Worm (Caenorhabditis elegans) whole organism, L4 larva: ENCODE measurements around the gene F47C12.13.

Experiments used
- D1046.2 ChIP-seq: fragments of 200-800 bp; sonication (Bioruptor generic); IDR thresholded peaks from 2 replicates; pipeline ENCODE4 v1.3.6; 2022; ENCODE audit warnings: missing genetic modification characterization, missing compliant biosample characterization
- Y48G9A.11 ChIP-seq: fragments of 200-800 bp; sonication (Bioruptor generic); IDR thresholded peaks from 2 replicates; pipeline ENCODE4 v1.3.6; 2022; ENCODE audit warnings: missing genetic modification reagents, missing genetic modification characterization, missing compliant biosample characterization
- Y75B8A.6 ChIP-seq: fragments of 200-800 bp; sonication (Bioruptor generic); IDR thresholded peaks from 2 replicates; pipeline ENCODE4 v1.3.6; 2022; ENCODE audit warnings: missing genetic modification reagents, missing genetic modification characterization, missing compliant biosample characterization
- ZK337.2 ChIP-seq: fragments of 200-800 bp; sonication (Bioruptor generic); IDR thresholded peaks from 2 replicates; pipeline ENCODE4 v1.3.6; 2022; ENCODE audit warnings: missing genetic modification reagents, missing genetic modification characterization, missing compliant biosample characterization
- aha-1 ChIP-seq: fragments of 150-350 bp; peaks from one replicate; lab custom pipeline; 2014; ENCODE audit warnings: missing biosample characterization, missing genetic modification characterization
- arid-1 ChIP-seq: fragments of 200-800 bp; sonication (Bioruptor generic); conservative IDR thresholded peaks from 2 replicates; pipeline ENCODE4 v1.3.6; 2022; ENCODE audit warnings: missing genetic modification reagents, missing genetic modification characterization, missing compliant biosample characterization
- attf-4 ChIP-seq: sonication (generic microtip); optimal IDR thresholded peaks from 3 replicates; lab custom pipeline; 2017; ENCODE audit warnings: missing biosample characterization, missing genetic modification characterization
- ceh-20 ChIP-seq: fragments of 200-800 bp; sonication (Bioruptor generic); IDR thresholded peaks from 2 replicates; pipeline ENCODE4 v1.3.6; 2022; ENCODE audit warnings: missing genetic modification reagents, missing genetic modification characterization, missing compliant biosample characterization
- ceh-44 ChIP-seq: fragments of 200-800 bp; sonication (Bioruptor generic); IDR thresholded peaks from 2 replicates; pipeline ENCODE4 v1.3.6; 2022; ENCODE audit warnings: missing genetic modification reagents, missing genetic modification characterization, missing compliant biosample characterization
- ctbp-1 ChIP-seq: fragments of 200-800 bp; sonication (Bioruptor generic); IDR thresholded peaks from 2 replicates; pipeline ENCODE4 v1.3.6; 2022; ENCODE audit warnings: missing genetic modification reagents, missing genetic modification characterization, missing compliant biosample characterization
- daf-12 ChIP-seq: fragments of 150-350 bp; optimal IDR thresholded peaks from 2 replicates; lab custom pipeline; 2014; ENCODE audit warnings: missing biosample characterization, missing genetic modification reagents, missing genetic modification characterization
- daf-19 ChIP-seq: fragments of 200-800 bp; sonication (Bioruptor generic); conservative IDR thresholded peaks from 2 replicates; pipeline ENCODE4 v1.3.6; 2022; ENCODE audit warnings: missing genetic modification characterization, missing compliant biosample characterization
- dmd-6 ChIP-seq: fragments of 200-800 bp; sonication (Bioruptor generic); IDR thresholded peaks from 2 replicates; pipeline ENCODE4 v1.3.6; 2022; ENCODE audit warnings: missing genetic modification reagents, missing genetic modification characterization, missing compliant biosample characterization
- dmd-8 ChIP-seq: fragments of 200-800 bp; sonication (Bioruptor generic); IDR thresholded peaks from 2 replicates; pipeline ENCODE4 v1.3.6; 2022; ENCODE audit warnings: missing genetic modification characterization, missing compliant biosample characterization
- dmd-9 ChIP-seq: fragments of 200-800 bp; sonication (Bioruptor generic); IDR thresholded peaks from 2 replicates; pipeline ENCODE4 v1.3.6; 2022; ENCODE audit warnings: missing genetic modification reagents, missing genetic modification characterization, missing compliant biosample characterization
- dpl-1 ChIP-seq: fragments of 150-350 bp; optimal IDR thresholded peaks from 2 replicates; lab custom pipeline; 2014; ENCODE audit warnings: missing biosample characterization, missing genetic modification reagents, missing genetic modification characterization
- duxl-1 ChIP-seq: sonication (generic microtip); optimal IDR thresholded peaks from 2 replicates; lab custom pipeline; 2016; ENCODE audit warnings: mild to moderate bottlenecking, missing genetic modification characterization, moderate library complexity, missing compliant biosample characterization; ENCODE audit not compliant: poor library complexity
- dve-1 ChIP-seq: sonication (generic microtip); optimal IDR thresholded peaks from 2 replicates; lab custom pipeline; 2017; ENCODE audit warnings: antibody characterized with exemption, mild to moderate bottlenecking, missing genetic modification characterization, missing compliant biosample characterization; ENCODE audit not compliant: insufficient read depth
- egl-27 ChIP-seq: sonication (generic microtip); optimal IDR thresholded peaks from 3 replicates; lab custom pipeline; 2017; ENCODE audit warnings: missing biosample characterization, missing genetic modification reagents, missing genetic modification characterization
- egl-43 ChIP-seq: fragments of 200-800 bp; sonication (Bioruptor generic); IDR thresholded peaks from 2 replicates; pipeline ENCODE4 v1.3.6; 2022; ENCODE audit warnings: missing genetic modification reagents, missing genetic modification characterization, missing compliant biosample characterization
- gei-8 ChIP-seq: fragments of 200-800 bp; sonication (Bioruptor generic); optimal IDR thresholded peaks from 2 replicates; lab custom pipeline; 2018; ENCODE audit warnings: mild to moderate bottlenecking, missing genetic modification characterization, missing compliant biosample characterization
- hif-1 ChIP-seq, 2 experiments: sonication (generic microtip); optimal IDR thresholded peaks; 2 replicates each; lab custom pipeline; 2016 to 2017; ENCODE audit warnings: missing compliant biosample characterization in 2 of 2, missing genetic modification characterization in 2 of 2, missing genetic modification reagents in 2 of 2, missing genotype in 2 of 2, mild to moderate bottlenecking in 1 of 2
- hmg-1.1 ChIP-seq: fragments of 200-800 bp; sonication (Bioruptor generic); IDR thresholded peaks from 2 replicates; pipeline ENCODE4 v1.3.6; 2022; ENCODE audit warnings: missing genetic modification reagents, missing genetic modification characterization, missing compliant biosample characterization
- jun-1 ChIP-seq: fragments of 150-350 bp; optimal IDR thresholded peaks from 2 replicates; lab custom pipeline; 2014; ENCODE audit warnings: missing biosample characterization, missing genetic modification reagents, missing genetic modification characterization
- lim-7 ChIP-seq: fragments of 200-800 bp; sonication (Bioruptor generic); IDR thresholded peaks from 2 replicates; pipeline ENCODE4 v1.3.6; 2022; ENCODE audit warnings: missing genetic modification characterization, missing compliant biosample characterization
- lin-1 ChIP-seq: fragments of 200-800 bp; sonication (Bioruptor generic); IDR thresholded peaks from 2 replicates; pipeline ENCODE4 v1.3.6; 2022; ENCODE audit warnings: missing genetic modification reagents, missing genetic modification characterization, missing compliant biosample characterization
- lin-13 ChIP-seq: fragments of 150-350 bp; optimal IDR thresholded peaks from 2 replicates; lab custom pipeline; 2014; ENCODE audit warnings: missing biosample characterization, missing genetic modification reagents, missing genetic modification characterization
- lin-38 ChIP-seq: fragments of 200-800 bp; sonication (Bioruptor generic); IDR thresholded peaks from 2 replicates; pipeline ENCODE4 v1.3.6; 2022; ENCODE audit warnings: missing genetic modification reagents, missing genetic modification characterization, missing compliant biosample characterization
- lin-39 ChIP-seq: fragments of 150-350 bp; optimal IDR thresholded peaks from 2 replicates; lab custom pipeline; 2014; ENCODE audit warnings: missing biosample characterization, missing genetic modification reagents, missing genetic modification characterization
- lsy-2 ChIP-seq, 2 experiments: fragments of 150-350 bp in 1 of 2; sonication (generic microtip) in 1 of 2; optimal IDR thresholded peaks; 2 replicates each; lab custom pipeline; 2014 to 2017; ENCODE audit warnings: missing biosample characterization in 2 of 2, missing genetic modification characterization in 2 of 2
- madf-5 ChIP-seq, 2 experiments: fragments of 200-800 bp; sonication (Bioruptor generic); IDR thresholded peaks; 2 replicates each; pipeline ENCODE4 v1.3.6; 2022; ENCODE audit warnings: missing compliant biosample characterization in 2 of 2, missing genetic modification characterization in 2 of 2
- mes-2 ChIP-seq: sonication (generic microtip); optimal IDR thresholded peaks from 2 replicates; lab custom pipeline; 2016; ENCODE audit warnings: missing genotype, mild to moderate bottlenecking, missing genetic modification characterization, missing compliant biosample characterization; ENCODE audit not compliant: poor library complexity, severe bottlenecking
- mxl-3 ChIP-seq: fragments of 200-800 bp; sonication (Bioruptor generic); optimal IDR thresholded peaks from 2 replicates; lab custom pipeline; 2018; ENCODE audit warnings: mild to moderate bottlenecking, missing genetic modification characterization, missing compliant biosample characterization
- nhr-10 ChIP-seq: fragments of 150-350 bp; optimal IDR thresholded peaks from 2 replicates; lab custom pipeline; 2014; ENCODE audit warnings: missing biosample characterization, missing genetic modification characterization
- nhr-42 ChIP-seq: fragments of 200-800 bp; sonication (Bioruptor generic); IDR thresholded peaks from 2 replicates; pipeline ENCODE4 v1.3.6; 2022; ENCODE audit warnings: missing genetic modification characterization, missing compliant biosample characterization
- nhr-6 ChIP-seq: fragments of 150-350 bp; optimal IDR thresholded peaks from 2 replicates; lab custom pipeline; 2014; ENCODE audit warnings: missing biosample characterization, missing genetic modification characterization
- pha-4 ChIP-seq, 2 experiments: fragments of 150-350 bp in 1 of 2; fragments of 200-800 bp in 1 of 2; sonication (Bioruptor generic) in 1 of 2; IDR thresholded peaks in 1 of 2; optimal IDR thresholded peaks in 1 of 2; 2 replicates each; pipeline versions ENCODE4 v1.3.6 to Lab custom; 2014 to 2022; ENCODE audit warnings: missing genetic modification characterization in 2 of 2, missing genetic modification reagents in 2 of 2, missing biosample characterization in 1 of 2, missing compliant biosample characterization in 1 of 2
- php-3 ChIP-seq: fragments of 200-800 bp; sonication (Bioruptor generic); IDR thresholded peaks from 2 replicates; pipeline ENCODE4 v1.3.6; 2022; ENCODE audit warnings: missing genetic modification reagents, missing genetic modification characterization, missing compliant biosample characterization
- saeg-2 ChIP-seq: fragments of 200-800 bp; sonication (Bioruptor generic); IDR thresholded peaks from 2 replicates; pipeline ENCODE4 v1.3.6; 2022; ENCODE audit warnings: missing genetic modification reagents, missing genetic modification characterization, missing compliant biosample characterization
- spr-1 ChIP-seq: sonication (generic microtip); optimal IDR thresholded peaks from 2 replicates; lab custom pipeline; 2016; ENCODE audit warnings: mild to moderate bottlenecking, missing genetic modification characterization, missing compliant biosample characterization
- tra-1 ChIP-seq: fragments of 200-800 bp; sonication (Bioruptor generic); IDR thresholded peaks from 2 replicates; pipeline ENCODE4 v1.3.6; 2022; ENCODE audit warnings: missing genetic modification reagents, missing genetic modification characterization, missing compliant biosample characterization
- unc-130 ChIP-seq: sonication (generic microtip); optimal IDR thresholded peaks from 2 replicates; lab custom pipeline; 2016; ENCODE audit warnings: missing genetic modification reagents, missing genetic modification characterization, missing compliant biosample characterization
- unc-62 ChIP-seq, 3 experiments: fragments of 150-350 bp in 1 of 3; sonication (generic microtip); optimal IDR thresholded peaks in 2 of 3; peaks in 1 of 3; 1 replicate in 1 of 3; 2 replicates in 2 of 3; lab custom pipeline; 2014 to 2017; ENCODE audit warnings: missing biosample characterization in 3 of 3, missing genetic modification characterization in 3 of 3, missing genetic modification reagents in 3 of 3, missing genotype in 1 of 3
- vab-7 ChIP-seq: fragments of 200-800 bp; sonication (Bioruptor generic); IDR thresholded peaks from 2 replicates; pipeline ENCODE4 v1.3.6; 2022; ENCODE audit warnings: missing genetic modification reagents, missing genetic modification characterization, missing compliant biosample characterization
- zfp-2 ChIP-seq: sonication (generic microtip); optimal IDR thresholded peaks from 2 replicates; lab custom pipeline; 2016; ENCODE audit warnings: mild to moderate bottlenecking, missing genetic modification characterization, missing compliant biosample characterization
- zfp-3 ChIP-seq: fragments of 200-800 bp; sonication (Bioruptor generic); conservative IDR thresholded peaks from 2 replicates; pipeline ENCODE4 v1.3.6; 2022; ENCODE audit warnings: missing genetic modification reagents, missing genetic modification characterization, missing compliant biosample characterization
- zip-11 ChIP-seq: fragments of 200-800 bp; sonication (Bioruptor generic); IDR thresholded peaks from 2 replicates; pipeline ENCODE4 v1.3.6; 2022; ENCODE audit warnings: missing genetic modification characterization, missing compliant biosample characterization
- ztf-11 ChIP-seq: fragments of 150-350 bp; optimal IDR thresholded peaks from 2 replicates; lab custom pipeline; 2014; ENCODE audit warnings: missing biosample characterization, missing genetic modification characterization

F47C12.13 gene

DNA sequence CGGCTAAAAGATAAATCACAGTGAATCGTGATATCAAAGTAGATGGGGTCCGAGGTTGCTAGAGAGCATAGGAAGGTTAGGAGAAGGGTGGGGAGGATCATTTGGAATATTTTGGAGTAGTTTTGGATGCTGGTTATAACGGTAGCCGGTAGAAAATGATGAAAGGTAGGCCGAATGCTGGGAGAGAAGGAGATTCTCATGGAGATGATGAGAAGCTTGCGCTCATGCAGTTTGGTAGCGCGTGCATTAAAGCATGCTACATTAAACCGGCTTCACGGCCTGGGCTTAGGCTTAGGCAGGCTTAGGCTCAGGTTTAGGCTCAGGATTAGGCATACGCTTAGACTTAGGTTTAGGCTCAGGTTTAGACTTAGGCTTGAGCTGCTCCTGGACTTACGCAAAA, at the start of gene F47C12.13:
F47C12.13 (minus strand) TSS at position 101 of the 400 bp plus-strand sequence.
- no peak for TF ChIP-seq jun-1
- peak in 1 of 2 experiments; percentile 0 for TF ChIP-seq unc-62 (GFP tag; optimal IDR thresholded peaks at IDR 0.05 in 1 of 2; lab: Kevin White, UChicago)
- TF ChIP-seq unc-62 (tag; optimal IDR thresholded peaks at IDR 0.05; lab: Kevin White, UChicago) = no peak
- TF ChIP-seq, all 104 proteins: peak for 1

DNA sequence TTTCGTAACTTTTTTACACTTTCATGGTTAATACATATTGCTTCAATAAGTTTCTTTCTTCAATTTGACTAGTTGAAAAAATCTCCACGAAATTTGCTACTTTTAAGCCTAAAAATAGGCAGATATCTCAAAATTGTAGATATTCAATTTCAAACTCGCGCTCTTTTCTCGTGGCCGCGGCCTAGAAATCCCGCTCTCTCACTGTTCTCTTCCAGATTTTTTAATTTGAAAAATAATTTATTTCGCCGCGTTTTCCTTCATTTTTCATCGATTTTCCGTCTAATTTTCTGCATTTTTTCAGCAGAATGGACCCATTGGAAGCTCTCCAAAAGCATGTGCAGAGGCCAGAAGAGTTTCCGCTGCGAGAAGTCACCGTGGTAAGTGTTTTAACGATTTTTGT, 48.1 kb upstream of the F47C12.13 start, which contains the start of gene cdc-73:
cdc-73 (plus strand) TSS at position 302 of the 400 bp plus-strand sequence.
- TF ChIP-seq saeg-2 (GFP tag; lab: Robert Waterston, UW) (no peak), nhr-6 (tag; lab: Kevin White, UChicago) (peak; percentile 5), ceh-20 (GFP tag; lab: Robert Waterston, UW) (no peak), unc-130 (peak; percentile 79), ctbp-1 (GFP tag; lab: Robert Waterston, UW) (no peak), Y75B8A.6 (GFP tag; lab: Robert Waterston, UW) (no peak), spr-1 (no peak), zfp-2 (tag; lab: Kevin White, UChicago) (no peak), dmd-6 (GFP tag; lab: Robert Waterston, UW) (no peak), pha-4 (GFP tag; IDR thresholded peaks at IDR 0.05; lab: Robert Waterston, UW) (no peak), pha-4 (tag; optimal IDR thresholded peaks at IDR 0.05; lab: Kevin White, UChicago) (no peak), dpl-1 (GFP tag; lab: Kevin White, UChicago) (peak; percentile 91), dve-1 (tag; lab: Kevin White, UChicago) (no peak), ZK337.2 (GFP tag; lab: Robert Waterston, UW) (no peak), lin-13 (GFP tag; lab: Kevin White, UChicago) (no peak), vab-7 (GFP tag; lab: Robert Waterston, UW) (no peak), dmd-9 (no peak), hmg-1.1 (GFP tag; lab: Robert Waterston, UW) (0 out of 2 replicates have a peak, but pooled peaks have one; percentile 21), arid-1 (GFP tag; lab: Robert Waterston, UW) (no peak), daf-19 (GFP tag; lab: Robert Waterston, UW) (no peak), lin-39 (tag; lab: Kevin White, UChicago) (no peak), aha-1 (no peak), nhr-42 (GFP tag; lab: Robert Waterston, UW) (no peak), tra-1 (no peak), zip-11 (GFP tag; lab: Robert Waterston, UW) (no peak), nhr-10 (tag; lab: Kevin White, UChicago) (no peak), dmd-8 (GFP tag; lab: Robert Waterston, UW) (no peak), Y48G9A.11 (GFP tag; lab: Robert Waterston, UW) (no peak), daf-12 (tag; lab: Kevin White, UChicago) (no peak), lsy-2 (tag; optimal IDR thresholded peaks at IDR 0.05; lab: Kevin White, UChicago) (peak in 1 of 2 experiments; percentile 56), egl-27 (tag; lab: Kevin White, UChicago) (no peak), lin-38 (peak; percentile 45), hif-1 (tag; optimal IDR thresholded peaks at IDR 0.05; lab: Kevin White, UChicago) (peak in 1 of 2 experiments; percentile 70), mxl-3 (GFP tag; lab: Kevin White, UChicago) (no peak), ceh-44 (GFP tag; lab: Robert Waterston, UW) (no peak), mes-2 (tag; lab: Kevin White, UChicago) (peak; percentile 96), php-3 (no peak), lin-1 (GFP tag; lab: Robert Waterston, UW) (no peak), D1046.2 (GFP tag; lab: Robert Waterston, UW) (no peak), duxl-1 (tag; lab: Kevin White, UChicago) (peak; percentile 21), attf-4 (tag; lab: Kevin White, UChicago) (no peak), lim-7 (GFP tag; lab: Robert Waterston, UW) (no peak), gei-8 (GFP tag; lab: Kevin White, UChicago) (no peak), egl-43 (GFP tag; lab: Robert Waterston, UW) (no peak), madf-5 (GFP tag; IDR thresholded peaks at IDR 0.05; lab: Robert Waterston, UW) (no peak), ztf-11 (tag; lab: Kevin White, UChicago) (no peak), zfp-3 (GFP tag; lab: Robert Waterston, UW) (no peak)
